Fruit fly (Drosophila melanogaster): ENCODE results near the gene CG45061.

Gene CG45061

DNA sequence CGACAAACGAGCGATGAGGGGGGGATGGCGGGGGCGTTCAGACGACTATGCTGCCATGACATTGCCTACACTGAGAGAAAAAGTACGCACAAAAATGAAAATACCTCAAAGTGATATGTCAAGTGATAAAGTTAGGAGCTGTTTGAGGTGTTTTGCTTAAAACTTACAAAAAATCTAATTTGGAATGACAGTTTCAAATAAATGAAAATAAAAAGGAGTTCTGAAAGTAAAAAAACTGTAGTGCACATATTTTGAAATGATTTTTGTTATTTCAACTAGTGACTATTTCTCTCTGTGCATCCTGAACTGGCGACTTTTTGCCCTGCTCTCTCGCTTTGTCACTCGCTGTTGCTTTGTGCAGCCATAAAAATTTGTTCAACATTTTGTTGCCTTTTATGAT, 41.6 kb downstream of the CG45061 start:
- TF ChIP-seq fru (GFP tag; optimal IDR thresholded peaks at IDR 0.05) (peak; percentile 6), GATAd (GFP tag; optimal IDR thresholded peaks at IDR 0.05) (no peak), foxo (GFP tag; optimal IDR thresholded peaks at IDR 0.05) (peak in 1 of 2 experiments; percentile 5)
